Worm (Caenorhabditis elegans): ENCODE results near the gene col-75.

DNA sequence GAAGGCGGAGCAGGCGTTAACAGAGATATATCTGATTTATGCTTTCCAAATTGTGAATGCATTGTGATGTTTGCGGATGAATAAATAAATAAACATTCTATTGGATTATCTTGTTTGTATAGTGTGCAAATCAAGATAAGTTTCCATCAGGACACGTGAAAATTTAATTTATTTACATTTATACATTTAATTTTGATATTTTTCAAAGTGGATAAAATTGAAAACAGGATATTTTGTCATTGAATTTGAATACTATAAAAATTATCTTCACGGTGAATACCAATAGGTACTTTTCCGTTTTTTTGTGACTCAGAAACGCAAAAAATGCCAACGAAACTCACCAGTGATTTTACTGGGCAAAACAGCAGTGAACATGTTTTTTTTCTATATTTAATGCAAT is 34.9 kb upstream of the col-75 start, which contains the start of gene F58F12.3:
- TF ChIP-seq drap-1 (GFP tag; optimal IDR thresholded peaks at IDR 0.05): no peak
- TF ChIP-seq snpc-4 (tag; optimal IDR thresholded peaks at IDR 0.05): no peak
- no peak for TF ChIP-seq unc-62 (GFP tag; optimal IDR thresholded peaks at IDR 0.05)
- TF ChIP-seq pha-4 (tag; optimal IDR thresholded peaks at IDR 0.05): no peak
- TF ChIP-seq ceh-83 (GFP tag; optimal IDR thresholded peaks at IDR 0.05): no peak
- no peak for TF ChIP-seq mab-5 (tag; optimal IDR thresholded peaks at IDR 0.05)
- no peak for TF ChIP-seq elt-1 (tag; optimal IDR thresholded peaks at IDR 0.05; ENCODE audit: borderline replicate concordance, insufficient read depth)
- TF ChIP-seq lin-13 (tag; optimal IDR thresholded peaks at IDR 0.05): no peak
- TF ChIP-seq ztf-11 (tag; optimal IDR thresholded peaks at IDR 0.05): no peak
- TF ChIP-seq sptf-1 (tag; optimal IDR thresholded peaks at IDR 0.05): no peak
- TF ChIP-seq nhr-237 (tag; optimal IDR thresholded peaks at IDR 0.05): no peak
- no peak for TF ChIP-seq blmp-1 (tag; optimal IDR thresholded peaks at IDR 0.05)
